Fruit fly (Drosophila melanogaster) whole organism, prepupa: ENCODE results near the gene CG31715.

Source experiments
- CG10669 ChIP-seq: fragments of 200-800 bp; sonication (Bioruptor generic); optimal IDR thresholded peaks from 3 replicates; lab custom pipeline; 2018; ENCODE audit warnings: missing biosample characterization, mild to moderate bottlenecking, missing genetic modification characterization, moderate library complexity
- CG3032 ChIP-seq: fragments of 200-800 bp; optimal IDR thresholded peaks from 2 replicates; lab custom pipeline; 2019; ENCODE audit warnings: missing biosample characterization, mild to moderate bottlenecking, missing genetic modification characterization, moderate library complexity
- CG32006 ChIP-seq: fragments of 200-800 bp; sonication (Bioruptor generic); optimal IDR thresholded peaks from 3 replicates; lab custom pipeline; 2017; ENCODE audit warnings: missing biosample characterization, mild to moderate bottlenecking, missing genetic modification characterization
- CG3919 ChIP-seq: fragments of 200-800 bp; sonication (Bioruptor generic); optimal IDR thresholded peaks from 3 replicates; lab custom pipeline; 2016; ENCODE audit warnings: missing biosample characterization, missing genetic modification characterization
- CG6276 ChIP-seq: fragments of 200-800 bp; sonication (Bioruptor generic); optimal IDR thresholded peaks from 2 replicates; lab custom pipeline; 2017; ENCODE audit warnings: missing biosample characterization, mild to moderate bottlenecking, missing genetic modification characterization
- CG6854 ChIP-seq: fragments of 200-800 bp; sonication (Bioruptor generic); optimal IDR thresholded peaks from 2 replicates; lab custom pipeline; 2017; ENCODE audit warnings: missing biosample characterization, mild to moderate bottlenecking, missing genetic modification characterization
- Gug ChIP-seq: fragments of 200-800 bp; sonication (Bioruptor generic); IDR thresholded peaks from 2 replicates; pipeline ENCODE4 v1.3.6; 2022; ENCODE audit warnings: missing biosample characterization, missing genetic modification characterization
- Lpt ChIP-seq: fragments of 200-800 bp; sonication (Bioruptor generic); optimal IDR thresholded peaks from 3 replicates; lab custom pipeline; 2016; ENCODE audit warnings: missing biosample characterization, missing genetic modification characterization
- Smox ChIP-seq: fragments of 200-800 bp; sonication (Bioruptor generic); optimal IDR thresholded peaks from 3 replicates; lab custom pipeline; 2016; ENCODE audit warnings: missing biosample characterization, missing genetic modification characterization
- dsx ChIP-seq: fragments of 200-800 bp; optimal IDR thresholded peaks from 3 replicates; lab custom pipeline; 2019; ENCODE audit warnings: missing biosample characterization, mild to moderate bottlenecking, missing genetic modification characterization, moderate library complexity; ENCODE audit not compliant: poor library complexity, severe bottlenecking
- eg ChIP-seq: fragments of 200-800 bp; sonication (Bioruptor generic); IDR thresholded peaks from 3 replicates; pipeline ENCODE4 v1.3.6; 2022; ENCODE audit warnings: missing biosample characterization, missing genetic modification characterization

dm6 chr2L:10294798-10295669, 46.4 kb upstream of the CG31715 start, which contains the start of gene Hand:
- TF ChIP-seq dsx (GFP tag; lab: Kevin White, UChicago) (no peak), CG3032 (tag; lab: Kevin White, UChicago) (no peak), Smox (GFP tag; lab: Kevin White, UChicago) (no peak), CG10669 (GFP tag; lab: Kevin White, UChicago) (no peak), eg (no peak), Gug (no peak), CG3919 (GFP tag; lab: Kevin White, UChicago) (no peak), CG6854 (GFP tag; lab: Kevin White, UChicago) (no peak), Lpt (no peak), CG32006 (GFP tag; lab: Kevin White, UChicago) (no peak), CG6276 (GFP tag; lab: Kevin White, UChicago) (no peak)
